Fruit fly (Drosophila melanogaster): ENCODE data around the gene CG32262.
A peak's percentile ranks its signal among the peaks of the same experiment; 100 is the strongest.

The CG32262 gene

DNA sequence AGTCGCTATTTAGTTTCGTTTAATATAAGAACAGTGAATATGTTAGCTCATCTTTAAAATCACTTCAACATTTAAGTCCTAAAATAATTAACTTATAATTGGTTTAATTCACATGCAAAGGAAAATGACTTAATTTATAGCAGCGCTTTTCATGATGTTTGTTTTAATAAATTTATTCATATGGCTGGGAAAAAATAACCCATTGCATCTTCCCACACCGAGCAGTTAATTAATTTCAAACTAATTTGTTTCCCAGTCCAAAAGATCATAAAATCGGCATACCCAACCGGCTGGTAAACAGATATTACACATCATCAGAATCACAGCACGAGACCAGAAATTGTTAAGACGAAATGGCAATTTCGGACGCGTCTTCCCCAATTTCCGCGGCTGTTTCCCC, 39.2 kb downstream of the CG32262 start:
- TF ChIP-seq usp (GFP tag; optimal IDR thresholded peaks at IDR 0.05) (no peak), EcR (GFP tag; optimal IDR thresholded peaks at IDR 0.05) (no peak), psq (optimal IDR thresholded peaks at IDR 0.05) (no peak), pan (optimal IDR thresholded peaks at IDR 0.05) (no peak)

DNA sequence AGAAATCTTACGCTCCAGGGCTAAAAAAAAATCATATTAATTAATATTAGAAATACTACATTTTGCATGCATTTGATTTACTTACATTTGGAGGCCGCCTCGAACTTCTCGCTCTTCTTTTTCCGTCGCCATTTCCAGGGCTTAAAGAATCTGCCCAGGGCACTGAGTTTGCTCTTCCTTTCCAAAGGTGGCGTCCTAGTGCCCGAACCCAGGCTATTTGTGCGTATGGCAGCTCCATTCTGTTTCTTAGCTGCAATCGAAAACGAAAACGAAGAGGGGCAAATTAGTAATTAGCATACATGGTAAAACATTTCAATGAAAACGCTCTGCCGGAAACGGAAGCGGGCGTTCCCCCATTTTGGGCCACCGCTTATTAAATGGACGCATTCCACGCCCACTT, 40.8 kb downstream of the CG32262 start:
- TF ChIP-seq psq (optimal IDR thresholded peaks at IDR 0.05) (no peak), usp (GFP tag; optimal IDR thresholded peaks at IDR 0.05) (no peak)

DNA sequence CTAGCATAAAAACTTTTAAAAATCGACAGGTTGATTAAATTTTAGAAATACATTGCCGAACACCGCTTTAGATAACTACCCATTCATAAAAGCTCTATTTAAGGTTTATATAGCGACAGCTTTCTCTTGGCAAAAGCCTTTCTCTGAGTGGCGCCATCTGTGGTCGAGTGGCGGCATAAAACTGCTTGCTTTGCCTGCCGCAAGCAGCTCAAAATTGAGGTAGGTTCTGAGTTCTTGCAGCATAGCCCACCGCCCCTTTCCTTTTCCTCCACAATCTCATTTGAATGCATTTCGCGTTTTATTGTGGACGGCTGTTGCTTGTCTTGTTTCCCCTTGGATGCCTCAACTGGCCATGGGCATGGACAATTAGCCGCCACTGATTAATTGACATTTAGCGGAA, 42.2 kb downstream of the CG32262 start:
- TF ChIP-seq CG8478 (optimal IDR thresholded peaks at IDR 0.05), result no peak
- no peak for TF ChIP-seq pan (optimal IDR thresholded peaks at IDR 0.05)
- no peak for TF ChIP-seq psq (optimal IDR thresholded peaks at IDR 0.05)
- no peak for TF ChIP-seq EcR (GFP tag; optimal IDR thresholded peaks at IDR 0.05)
- no peak for TF ChIP-seq usp (GFP tag; optimal IDR thresholded peaks at IDR 0.05)
- TF ChIP-seq Dll (optimal IDR thresholded peaks at IDR 0.05), result no peak

DNA sequence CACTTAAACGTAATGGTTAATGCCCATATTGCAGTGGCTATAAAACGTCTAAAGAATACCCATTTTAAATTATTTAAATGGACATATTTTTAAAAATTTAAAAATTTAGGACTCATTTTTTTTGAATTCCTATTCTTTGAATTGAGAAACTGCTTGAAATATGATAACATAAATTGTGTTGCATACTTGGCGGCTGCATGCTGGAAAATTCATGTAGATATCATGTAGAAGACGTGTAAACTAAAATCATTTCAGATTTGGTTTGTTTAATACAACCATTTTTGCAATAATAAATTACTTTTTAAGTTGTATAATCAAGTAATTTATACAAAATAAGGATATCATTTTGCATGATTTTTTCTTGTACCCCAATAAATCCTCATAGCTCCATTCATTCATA, 43.3 kb downstream of the CG32262 start:
- TF ChIP-seq psq (optimal IDR thresholded peaks at IDR 0.05), result no peak
- TF ChIP-seq Dll (optimal IDR thresholded peaks at IDR 0.05), result no peak
- TF ChIP-seq CG8478 (optimal IDR thresholded peaks at IDR 0.05), result no peak
- no peak for TF ChIP-seq EcR (GFP tag; optimal IDR thresholded peaks at IDR 0.05)
- TF ChIP-seq usp (GFP tag; optimal IDR thresholded peaks at IDR 0.05), result no peak
- TF ChIP-seq pan (optimal IDR thresholded peaks at IDR 0.05), result no peak

DNA sequence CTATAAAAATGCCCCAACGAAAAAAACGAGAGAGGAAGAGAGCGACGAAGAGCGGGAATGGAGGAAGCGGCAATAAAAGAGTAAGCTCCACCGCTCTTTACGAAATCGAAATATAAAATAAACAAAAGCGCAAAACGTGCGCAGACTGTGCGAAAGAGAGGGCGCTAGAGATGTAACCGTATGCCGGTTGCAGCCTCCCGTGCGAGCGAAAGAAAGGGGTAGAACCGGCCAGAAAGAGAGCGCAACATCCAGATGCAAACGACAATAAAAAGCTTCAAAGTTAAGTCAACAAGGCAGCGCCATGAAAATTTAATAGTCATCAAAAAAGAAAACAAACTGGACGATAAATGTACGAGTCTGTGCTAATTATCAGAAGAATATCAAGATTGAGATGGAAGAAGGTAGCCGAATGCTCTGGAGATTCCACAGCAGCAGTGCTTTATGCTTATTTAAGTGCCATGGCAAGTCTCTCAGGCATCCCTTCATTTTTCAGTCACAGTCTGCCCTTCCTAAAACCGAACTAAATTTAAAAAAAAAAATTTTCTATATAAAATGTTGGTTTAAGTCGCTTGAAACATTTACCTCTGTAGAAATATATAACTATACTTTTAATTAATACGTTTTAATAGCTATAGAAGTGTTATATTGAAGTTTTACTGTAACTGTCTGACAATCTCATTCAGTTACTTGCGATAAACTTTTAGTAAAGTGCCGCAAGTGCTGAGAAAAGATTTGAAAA, 44.0 kb downstream of the CG32262 start:
- no peak for TF ChIP-seq pan (optimal IDR thresholded peaks at IDR 0.05)
- peak; percentile 5 for TF ChIP-seq psq (optimal IDR thresholded peaks at IDR 0.05)
- TF ChIP-seq CG8478 (optimal IDR thresholded peaks at IDR 0.05), result peak; percentile 55

DNA sequence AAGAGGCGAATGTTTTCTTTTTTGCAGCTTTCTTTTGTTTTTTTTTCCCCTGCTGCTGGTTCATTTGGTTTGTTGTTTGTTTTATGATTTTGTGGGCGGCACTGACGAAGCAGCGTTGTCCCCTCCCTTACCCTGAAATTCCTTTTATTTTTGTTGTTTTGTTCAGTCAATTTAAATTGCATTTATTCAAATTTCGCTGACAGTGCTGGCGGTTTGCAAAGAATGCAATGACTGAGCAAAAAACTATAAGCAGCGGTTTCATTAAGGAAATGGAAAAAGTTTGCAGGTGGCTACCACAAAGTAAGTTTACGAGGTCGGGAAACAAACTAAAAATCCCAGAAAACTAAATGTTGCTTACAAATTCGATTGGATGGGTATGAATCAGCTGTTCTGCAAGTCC, 45.7 kb downstream of the CG32262 start:
- TF ChIP-seq EcR (GFP tag; optimal IDR thresholded peaks at IDR 0.05), result no peak
- TF ChIP-seq pan (optimal IDR thresholded peaks at IDR 0.05), result no peak
- no peak for TF ChIP-seq psq (optimal IDR thresholded peaks at IDR 0.05)
- no peak for TF ChIP-seq Dll (optimal IDR thresholded peaks at IDR 0.05)
- no peak for TF ChIP-seq CG8478 (optimal IDR thresholded peaks at IDR 0.05)
- no peak for TF ChIP-seq usp (GFP tag; optimal IDR thresholded peaks at IDR 0.05)

DNA sequence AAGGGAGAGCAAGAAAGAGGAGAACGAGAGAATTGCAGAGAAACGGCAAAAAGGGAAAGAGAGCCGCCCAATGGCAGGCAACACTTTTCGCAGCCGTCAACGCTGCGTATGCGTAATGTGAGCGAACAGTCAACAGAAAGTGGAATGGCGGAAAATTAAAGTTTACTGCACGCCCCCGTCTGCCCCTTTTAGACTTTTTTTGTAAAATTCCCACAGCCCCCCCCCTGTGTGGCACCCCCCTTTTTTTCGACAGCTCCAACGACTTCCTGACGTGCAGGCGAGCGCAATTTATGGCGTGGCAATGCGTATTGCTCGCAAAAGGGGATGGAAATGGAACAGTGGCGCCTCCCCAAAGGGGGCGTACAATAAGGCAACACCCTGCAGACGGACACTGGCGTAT, 46.7 kb downstream of the CG32262 start:
- TF ChIP-seq usp (GFP tag; optimal IDR thresholded peaks at IDR 0.05) (no peak), psq (optimal IDR thresholded peaks at IDR 0.05) (no peak), CG8478 (optimal IDR thresholded peaks at IDR 0.05) (no peak)

DNA sequence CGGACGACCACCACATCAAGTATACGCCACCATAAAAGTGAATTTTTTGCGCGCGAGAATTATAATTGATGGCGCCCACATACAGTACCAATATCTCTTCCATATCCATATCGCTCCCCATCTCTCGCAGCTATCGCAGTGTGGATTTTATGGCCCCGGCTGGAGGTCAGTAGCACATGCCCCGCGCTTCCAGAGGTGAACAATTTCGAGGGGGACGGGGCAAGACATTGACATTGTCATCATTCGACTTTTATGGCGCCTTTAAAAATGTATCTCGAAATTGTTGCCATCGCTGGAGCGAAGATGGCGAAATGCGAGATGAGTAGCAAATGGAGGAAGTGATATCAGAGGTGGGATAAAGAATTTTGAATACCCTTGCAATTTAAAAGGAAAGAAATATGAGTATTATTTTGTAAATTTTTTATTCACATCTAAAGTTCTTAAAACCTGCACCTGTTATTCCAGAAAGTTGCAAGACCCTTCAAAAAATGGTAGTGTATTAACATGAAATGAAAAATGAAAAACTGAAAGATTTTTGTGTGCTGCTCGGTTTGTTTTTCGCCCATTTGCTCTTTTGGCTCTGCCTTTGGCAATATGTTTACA, 49.5 kb downstream of the CG32262 start:
- TF ChIP-seq psq (optimal IDR thresholded peaks at IDR 0.05), result no peak
- TF ChIP-seq EcR (GFP tag; optimal IDR thresholded peaks at IDR 0.05), result no peak
